Fruit fly (Drosophila melanogaster) whole organism: ENCODE data around the gene dlp.
A peak's percentile ranks its signal among the peaks of the same experiment; 100 is the strongest.

Source experiments
- CG8478 ChIP-seq: fragments of >200 bp; optimal IDR thresholded peaks from 2 replicates; lab custom pipeline; 2018; ENCODE audit warnings: inconsistent platforms
- EcR ChIP-seq, 2 experiments: fragments of >200 bp; optimal IDR thresholded peaks; 2 replicates each; lab custom pipeline; 2017; ENCODE audit warnings: missing biosample characterization in 2 of 2, missing genetic modification characterization in 2 of 2, missing genetic modification reagents in 2 of 2
- pan ChIP-seq: fragments of >200 bp; optimal IDR thresholded peaks from 2 replicates; lab custom pipeline; 2017
- psq ChIP-seq: fragments of >200 bp; optimal IDR thresholded peaks from 2 replicates; lab custom pipeline; 2017
- usp ChIP-seq: fragments of >200 bp; optimal IDR thresholded peaks from 2 replicates; lab custom pipeline; 2017; ENCODE audit warnings: missing biosample characterization, missing genetic modification characterization, mixed read lengths

dm6 chr3L:14659954-14660907, 27.8 kb downstream of the dlp start:
- no peak for TF ChIP-seq pan (lab: Kevin White, UChicago)
- TF ChIP-seq psq (lab: Kevin White, UChicago): no peak
- peak in 1 of 2 experiments; percentile 6 for TF ChIP-seq EcR (GFP tag; optimal IDR thresholded peaks at IDR 0.05; lab: Kevin White, UChicago)
- TF ChIP-seq usp: no peak
- no peak for TF ChIP-seq CG8478 (lab: Kevin White, UChicago)
